Worm (Caenorhabditis elegans): ENCODE results near the gene F40G9.7.

F40G9.7 gene

DNA sequence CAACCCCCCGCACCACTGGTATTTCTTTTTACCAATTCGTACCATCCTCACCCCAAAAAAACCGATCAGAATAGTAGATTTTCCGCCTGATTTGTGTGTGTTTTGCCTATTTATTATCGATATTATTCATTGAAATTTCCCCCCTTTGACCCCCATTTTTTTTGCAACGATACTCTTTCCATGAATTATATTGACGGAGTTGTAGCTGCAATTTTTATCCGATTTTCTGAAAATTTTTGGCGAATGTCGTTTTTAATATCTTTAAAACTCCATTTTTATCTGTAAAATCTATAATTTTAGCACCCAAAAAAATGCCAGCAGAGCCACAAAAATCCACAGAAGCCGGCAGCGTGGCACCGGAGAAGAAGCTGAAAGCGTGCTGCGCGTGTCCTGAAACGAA is 25.2 kb downstream of the F40G9.7 start, which contains the start of gene cox-17 (continued):
- no peak for TF ChIP-seq fkh-10 (GFP tag; optimal IDR thresholded peaks at IDR 0.05)

DNA sequence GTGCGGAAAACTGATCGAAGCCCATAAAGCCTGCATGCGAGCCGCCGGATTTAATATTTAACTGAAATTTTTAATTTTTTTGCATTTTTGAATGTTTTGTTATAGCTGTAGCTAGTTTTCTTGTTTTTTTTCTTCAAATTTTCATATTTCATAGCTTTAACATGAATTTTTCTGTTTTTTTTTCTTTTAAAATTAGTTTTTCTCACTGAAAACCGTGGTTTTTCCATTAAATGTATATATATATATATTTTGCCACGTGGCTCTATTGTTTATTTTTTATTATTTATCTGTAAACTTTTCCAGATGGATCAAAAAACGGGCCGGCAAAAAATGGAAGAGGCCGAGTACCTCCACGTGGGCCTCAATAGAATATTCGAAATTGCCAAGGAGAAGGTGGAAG is 26.3 kb downstream of the F40G9.7 start, which contains the start of gene sec-20:
Gene sec-20, plus strand, starts transcription at position 301 of the 400 bp plus-strand sequence.
- TF ChIP-seq ceh-34 (tag; optimal IDR thresholded peaks at IDR 0.05) (no peak), fkh-10 (GFP tag; optimal IDR thresholded peaks at IDR 0.05) (no peak), ceh-24 (tag; optimal IDR thresholded peaks at IDR 0.05) (no peak), ceh-9 (tag; optimal IDR thresholded peaks at IDR 0.05) (no peak), sox-2 (GFP tag; IDR thresholded peaks at IDR 0.05) (no peak), hlh-6 (tag; optimal IDR thresholded peaks at IDR 0.05) (no peak), unc-42 (tag; optimal IDR thresholded peaks at IDR 0.05) (no peak), ttx-3 (tag; optimal IDR thresholded peaks at IDR 0.05) (no peak), hlh-13 (GFP tag; optimal IDR thresholded peaks at IDR 0.05) (no peak), nfya-1 (tag; optimal IDR thresholded peaks at IDR 0.05) (no peak), ceh-6 (GFP tag; optimal IDR thresholded peaks at IDR 0.05) (no peak)

DNA sequence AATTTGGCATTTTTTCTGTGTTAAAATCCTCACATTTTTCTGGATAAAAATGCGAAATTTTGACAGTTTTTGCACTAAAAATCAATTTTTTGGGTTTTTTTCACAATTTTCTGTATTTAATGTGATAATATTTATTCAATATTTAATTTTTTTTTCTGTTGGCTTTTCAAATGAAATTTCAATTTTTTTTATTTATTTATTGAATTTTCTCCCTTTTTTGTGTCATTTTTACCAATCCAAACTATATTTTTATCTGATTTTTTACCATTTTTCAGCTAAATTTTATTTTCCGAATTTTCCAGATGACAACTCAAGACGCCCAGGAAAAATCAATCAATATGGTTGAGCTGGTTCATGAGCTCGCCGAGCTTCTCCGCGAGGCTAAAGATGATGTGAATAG is 28.7 kb downstream of the F40G9.7 start, which contains the start of gene F40G9.17:
Gene F40G9.17, plus strand, starts transcription at position 301 of the 400 bp plus-strand sequence.
- TF ChIP-seq ceh-30 (tag; optimal IDR thresholded peaks at IDR 0.05), result no peak
- TF ChIP-seq eyg-1 (tag; optimal IDR thresholded peaks at IDR 0.05), result no peak
- no peak for TF ChIP-seq sox-4 (tag; optimal IDR thresholded peaks at IDR 0.05)
- no peak for TF ChIP-seq gmeb-2 (tag; optimal IDR thresholded peaks at IDR 0.05)
- TF ChIP-seq ets-4 (tag; optimal IDR thresholded peaks at IDR 0.05), result no peak
- no peak for TF ChIP-seq npax-4 (tag; optimal IDR thresholded peaks at IDR 0.05)

DNA sequence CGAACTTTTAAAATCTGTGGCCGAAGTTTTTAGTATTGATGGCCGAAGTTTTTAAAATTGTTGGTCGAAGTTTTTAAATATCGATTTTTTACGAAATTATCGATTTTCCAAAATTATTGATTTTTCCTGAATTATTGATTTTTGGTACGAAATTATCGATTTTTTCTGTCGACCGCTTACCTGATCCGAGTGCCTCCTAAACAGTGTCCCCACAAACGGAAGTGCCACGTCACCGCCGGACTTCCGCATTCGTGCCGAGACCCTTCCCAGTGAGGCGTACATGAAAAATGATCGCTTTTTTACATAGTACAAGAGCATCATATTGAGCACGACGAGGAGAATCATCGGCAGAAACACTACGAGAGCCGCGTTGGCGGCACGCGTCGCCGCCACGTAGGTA is 38.5 kb downstream of the F40G9.7 start:
- peak; percentile 69 for TF ChIP-seq ceh-48 (tag; optimal IDR thresholded peaks at IDR 0.05)
- no peak for TF ChIP-seq nfya-1 (tag; optimal IDR thresholded peaks at IDR 0.05)
- TF ChIP-seq npax-4 (tag; optimal IDR thresholded peaks at IDR 0.05), result no peak

DNA sequence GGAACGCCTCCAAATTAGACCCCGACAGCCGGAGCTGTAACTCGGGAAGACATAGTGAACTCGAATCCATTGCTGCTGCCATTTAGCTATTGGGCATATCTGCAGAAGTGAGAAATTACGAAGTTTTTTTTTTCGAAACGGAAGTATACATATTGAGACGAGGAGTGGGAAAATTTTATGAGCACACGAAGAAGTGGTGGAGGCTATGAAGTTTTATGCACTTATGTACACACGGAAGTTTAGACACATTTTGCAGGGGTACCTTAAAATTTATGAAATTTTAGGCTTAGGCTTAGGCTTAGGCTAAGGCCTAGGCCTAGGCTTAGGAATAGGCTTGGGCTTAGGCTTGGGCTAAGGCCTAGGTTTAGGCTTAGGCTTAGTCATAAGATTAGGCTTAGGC is 41.5 kb downstream of the F40G9.7 start, which contains the start of gene W10C4.1:
Gene W10C4.1, minus strand, starts transcription at position 101 of the 400 bp plus-strand sequence.
- TF ChIP-seq ceh-22 (tag; optimal IDR thresholded peaks at IDR 0.05) (no peak), mec-3 (tag; optimal IDR thresholded peaks at IDR 0.05; ENCODE audit: borderline replicate concordance) (no peak), dmd-4 (tag; optimal IDR thresholded peaks at IDR 0.05; ENCODE audit: borderline replicate concordance) (no peak), fax-1 (tag; optimal IDR thresholded peaks at IDR 0.05) (no peak), eyg-1 (tag; optimal IDR thresholded peaks at IDR 0.05) (no peak), che-1 (tag; optimal IDR thresholded peaks at IDR 0.05) (no peak), ceh-31 (tag; optimal IDR thresholded peaks at IDR 0.05) (no peak), sox-2 (GFP tag; IDR thresholded peaks at IDR 0.05) (no peak), C08G9.2 (tag; optimal IDR thresholded peaks at IDR 0.05) (no peak), tbx-7 (tag; optimal IDR thresholded peaks at IDR 0.05) (no peak), lin-11 (tag; optimal IDR thresholded peaks at IDR 0.05) (no peak), ref-2 (tag; optimal IDR thresholded peaks at IDR 0.05) (no peak), nfya-1 (tag; optimal IDR thresholded peaks at IDR 0.05) (no peak), pax-1 (tag; optimal IDR thresholded peaks at IDR 0.05) (no peak)

DNA sequence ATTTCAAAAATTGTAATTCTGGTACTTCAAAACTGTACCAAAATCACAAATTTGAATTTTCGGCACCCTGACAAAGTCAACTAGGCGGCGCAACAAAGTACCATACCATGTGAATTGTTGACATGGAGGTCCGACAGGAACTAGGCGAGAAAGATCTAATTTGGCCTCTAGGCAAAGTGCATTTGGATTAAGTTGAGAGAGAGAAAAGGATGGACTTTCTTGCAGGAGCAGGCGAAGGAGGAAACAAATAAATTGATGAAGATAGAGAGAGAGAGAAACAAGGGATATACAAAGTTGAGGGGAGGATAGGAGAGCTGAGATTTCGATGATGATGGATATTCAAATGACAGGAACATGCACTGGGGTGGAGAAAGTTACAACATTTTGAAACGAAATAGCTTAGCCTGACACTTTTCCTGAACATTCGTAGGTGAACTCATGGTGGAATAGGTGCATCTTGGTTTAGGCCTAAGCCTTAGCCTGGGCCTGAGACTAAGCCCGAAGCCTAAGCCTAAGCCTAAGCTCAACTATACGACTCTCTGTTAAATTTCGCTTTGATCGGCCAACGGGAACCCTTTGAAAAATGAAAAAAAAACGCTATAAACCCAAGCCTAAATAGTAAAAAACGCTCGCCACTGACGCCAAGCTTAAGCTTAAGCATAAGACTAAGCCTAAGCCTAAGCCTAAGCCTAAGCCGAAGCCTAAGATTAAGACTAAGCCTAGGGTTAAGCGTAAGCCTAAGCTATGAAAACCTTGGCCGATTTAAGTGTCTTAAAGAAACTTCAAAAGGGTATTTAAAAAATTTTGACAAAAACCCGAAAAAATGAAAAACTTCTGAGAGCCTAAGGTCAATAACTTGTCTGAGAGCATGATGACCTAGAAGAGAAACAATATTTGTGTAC is 43.6 kb downstream of the F40G9.7 start:
- TF ChIP-seq ceh-22 (tag; optimal IDR thresholded peaks at IDR 0.05) (no peak), pros-1 (tag; optimal IDR thresholded peaks at IDR 0.05) (no peak), fkh-10 (GFP tag; optimal IDR thresholded peaks at IDR 0.05) (peak; percentile 72), unc-55 (GFP tag; optimal IDR thresholded peaks at IDR 0.05) (peak; percentile 59), elt-2 (tag; optimal IDR thresholded peaks at IDR 0.05) (no peak), unc-42 (tag; optimal IDR thresholded peaks at IDR 0.05) (peak; percentile 95), ceh-31 (tag; optimal IDR thresholded peaks at IDR 0.05) (peak; percentile 31)
